Worm (Caenorhabditis elegans) whole organism, L2 larva: Measurements from ENCODE around the gene ugt-62.
A peak's percentile ranks its signal among the peaks of the same experiment; 100 is the strongest.

ENCODE experiments used
- C34F6.9 ChIP-seq: fragments of 150-350 bp; optimal IDR thresholded peaks from 2 replicates; lab custom pipeline; 2014; ENCODE audit warnings: missing biosample characterization, missing genetic modification characterization
- F13H6.1 ChIP-seq: sonication (generic microtip); optimal IDR thresholded peaks from 2 replicates; lab custom pipeline; 2016; ENCODE audit warnings: missing genetic modification characterization, missing compliant biosample characterization
- R02D3.7 ChIP-seq: fragments of 150-350 bp; optimal IDR thresholded peaks from 2 replicates; lab custom pipeline; 2014; ENCODE audit warnings: missing biosample characterization, missing genetic modification characterization
- ZK546.5 ChIP-seq: sonication (generic microtip); optimal IDR thresholded peaks from 2 replicates; lab custom pipeline; 2017; ENCODE audit warnings: missing biosample characterization, missing genetic modification characterization
- alr-1 ChIP-seq: fragments of 150-350 bp; optimal IDR thresholded peaks from 2 replicates; lab custom pipeline; 2014; ENCODE audit warnings: missing biosample characterization, missing genetic modification characterization
- aly-2 ChIP-seq: fragments of 150-350 bp; optimal IDR thresholded peaks from 2 replicates; lab custom pipeline; 2014; ENCODE audit warnings: missing biosample characterization, missing genetic modification characterization
- ama-1 ChIP-seq: fragments of 150-350 bp; optimal IDR thresholded peaks from 2 replicates; lab custom pipeline; 2018; ENCODE audit warnings: inconsistent platforms
- blmp-1 ChIP-seq: sonication (generic microtip); optimal IDR thresholded peaks from 2 replicates; lab custom pipeline; 2017; ENCODE audit warnings: missing genetic modification characterization, mild to moderate bottlenecking, missing compliant biosample characterization, antibody characterized with exemption, moderate library complexity; ENCODE audit not compliant: insufficient read depth
- ceh-16 ChIP-seq: fragments of 150-350 bp; optimal IDR thresholded peaks from 2 replicates; lab custom pipeline; 2014; ENCODE audit warnings: missing biosample characterization, missing genetic modification characterization
- ceh-82 ChIP-seq: fragments of 150-350 bp; optimal IDR thresholded peaks from 2 replicates; lab custom pipeline; 2014; ENCODE audit warnings: missing biosample characterization, missing genetic modification characterization
- crh-2 ChIP-seq: sonication (generic microtip); optimal IDR thresholded peaks from 2 replicates; lab custom pipeline; 2017; ENCODE audit warnings: missing biosample characterization, missing genetic modification characterization
- dmd-4 ChIP-seq: sonication (generic microtip); optimal IDR thresholded peaks from 2 replicates; lab custom pipeline; 2017; ENCODE audit warnings: missing biosample characterization, missing genetic modification characterization
- egl-27 ChIP-seq: sonication (generic microtip); optimal IDR thresholded peaks from 3 replicates; lab custom pipeline; 2017; ENCODE audit warnings: missing biosample characterization, missing genetic modification reagents, missing genetic modification characterization
- elt-1 ChIP-seq: fragments of 150-350 bp; optimal IDR thresholded peaks from 2 replicates; lab custom pipeline; 2014; ENCODE audit warnings: missing biosample characterization, missing genetic modification characterization
- elt-3 ChIP-seq: sonication (generic microtip); optimal IDR thresholded peaks from 2 replicates; lab custom pipeline; 2017; ENCODE audit warnings: missing biosample characterization, missing genetic modification characterization
- fos-1 ChIP-seq: fragments of 150-350 bp; optimal IDR thresholded peaks from 2 replicates; lab custom pipeline; 2014; ENCODE audit warnings: missing biosample characterization, missing genetic modification characterization
- gmeb-1 ChIP-seq: fragments of 150-350 bp; optimal IDR thresholded peaks from 2 replicates; lab custom pipeline; 2014; ENCODE audit warnings: missing biosample characterization, missing genetic modification characterization
- lin-11 ChIP-seq: fragments of 150-350 bp; sonication (generic microtip); optimal IDR thresholded peaks from 2 replicates; lab custom pipeline; 2014; ENCODE audit warnings: missing biosample characterization, missing genetic modification characterization, inconsistent platforms, mixed read lengths
- lin-13 ChIP-seq: fragments of 150-350 bp; optimal IDR thresholded peaks from 2 replicates; lab custom pipeline; 2014; ENCODE audit warnings: missing biosample characterization, missing genetic modification reagents, missing genetic modification characterization
- lin-39 ChIP-seq: fragments of 150-350 bp; optimal IDR thresholded peaks from 2 replicates; lab custom pipeline; 2014; ENCODE audit warnings: missing biosample characterization, missing genetic modification reagents, missing genetic modification characterization
- lsy-2 ChIP-seq, 2 experiments: fragments of 150-350 bp in 1 of 2; sonication (generic microtip) in 1 of 2; optimal IDR thresholded peaks; 2 replicates each; lab custom pipeline; 2014 to 2017; ENCODE audit warnings: missing biosample characterization in 2 of 2, missing genetic modification characterization in 2 of 2
- mab-5 ChIP-seq: fragments of 150-350 bp; optimal IDR thresholded peaks from 2 replicates; lab custom pipeline; 2014; ENCODE audit warnings: missing biosample characterization, missing genetic modification characterization
- mbf-1 ChIP-seq: sonication (generic microtip); optimal IDR thresholded peaks from 2 replicates; lab custom pipeline; 2017; ENCODE audit warnings: missing biosample characterization, missing genetic modification characterization
- mdl-1 ChIP-seq, 2 experiments: fragments of 150-350 bp in 1 of 2; sonication (generic microtip) in 1 of 2; optimal IDR thresholded peaks; 2 replicates each; lab custom pipeline; 2017; ENCODE audit warnings: missing biosample characterization in 2 of 2, missing genetic modification characterization in 2 of 2
- nhr-10 ChIP-seq: sonication (generic microtip); optimal IDR thresholded peaks from 2 replicates; lab custom pipeline; 2017; ENCODE audit warnings: missing biosample characterization, missing genetic modification characterization
- nhr-11 ChIP-seq: fragments of 150-350 bp; optimal IDR thresholded peaks from 2 replicates; lab custom pipeline; 2014; ENCODE audit warnings: missing biosample characterization, missing genetic modification characterization
- nhr-12 ChIP-seq: fragments of 150-350 bp; optimal IDR thresholded peaks from 2 replicates; lab custom pipeline; 2014; ENCODE audit warnings: missing biosample characterization, missing genetic modification characterization
- nhr-129 ChIP-seq: fragments of 150-350 bp; optimal IDR thresholded peaks from 2 replicates; lab custom pipeline; 2014; ENCODE audit warnings: missing biosample characterization, missing genetic modification characterization
- nhr-21 ChIP-seq: fragments of 150-350 bp; optimal IDR thresholded peaks from 2 replicates; lab custom pipeline; 2014; ENCODE audit warnings: missing biosample characterization, missing genetic modification characterization
- nhr-23 ChIP-seq: fragments of 150-350 bp; optimal IDR thresholded peaks from 2 replicates; lab custom pipeline; 2014; ENCODE audit warnings: missing biosample characterization, missing genetic modification reagents, missing genetic modification characterization
- nhr-6 ChIP-seq: fragments of 150-350 bp; optimal IDR thresholded peaks from 2 replicates; lab custom pipeline; 2014; ENCODE audit warnings: missing biosample characterization, missing genetic modification characterization
- nhr-77 ChIP-seq: fragments of 150-350 bp; optimal IDR thresholded peaks from 2 replicates; lab custom pipeline; 2014; ENCODE audit warnings: missing biosample characterization, missing genetic modification characterization
- peb-1 ChIP-seq: fragments of 150-350 bp; optimal IDR thresholded peaks from 2 replicates; lab custom pipeline; 2014; ENCODE audit warnings: missing biosample characterization, missing genetic modification characterization
- sem-4 ChIP-seq: fragments of 150-350 bp; optimal IDR thresholded peaks from 2 replicates; lab custom pipeline; 2014; ENCODE audit warnings: missing biosample characterization, missing genetic modification reagents, missing genetic modification characterization
- skn-1 ChIP-seq: sonication (generic microtip); optimal IDR thresholded peaks from 2 replicates; lab custom pipeline; 2017; ENCODE audit warnings: missing biosample characterization, missing genetic modification characterization
- sma-3 ChIP-seq: sonication (generic microtip); optimal IDR thresholded peaks from 2 replicates; lab custom pipeline; 2016; ENCODE audit warnings: missing genetic modification reagents, missing genetic modification characterization, missing compliant biosample characterization
- sma-9 ChIP-seq, 2 experiments: fragments of 150-350 bp in 1 of 2; sonication (generic microtip) in 1 of 2; optimal IDR thresholded peaks; 2 replicates each; lab custom pipeline; 2014 to 2016; ENCODE audit warnings: missing genetic modification characterization in 2 of 2, mild to moderate bottlenecking in 1 of 2, missing biosample characterization in 1 of 2, missing compliant biosample characterization in 1 of 2, missing genetic modification reagents in 1 of 2, moderate library complexity in 1 of 2
- snpc-4 ChIP-seq: fragments of 150-350 bp; optimal IDR thresholded peaks from 2 replicates; lab custom pipeline; 2014; ENCODE audit warnings: missing biosample characterization, missing genetic modification characterization
- unc-39 ChIP-seq: fragments of 150-350 bp; optimal IDR thresholded peaks from 2 replicates; lab custom pipeline; 2014; ENCODE audit warnings: missing biosample characterization, missing genetic modification characterization
- unc-55 ChIP-seq: fragments of 150-350 bp; sonication (generic microtip); optimal IDR thresholded peaks from 3 replicates; lab custom pipeline; 2014; ENCODE audit warnings: missing biosample characterization, missing genetic modification reagents, missing genetic modification characterization
- ztf-1 ChIP-seq: fragments of 200-800 bp; sonication (Bioruptor generic); conservative IDR thresholded peaks from 2 replicates; pipeline ENCODE4 v1.3.6; 2022; ENCODE audit warnings: missing genetic modification characterization, missing compliant biosample characterization
- ztf-11 ChIP-seq: sonication (generic microtip); optimal IDR thresholded peaks from 2 replicates; lab custom pipeline; 2017; ENCODE audit warnings: missing biosample characterization, missing genetic modification characterization
- ztf-4 ChIP-seq: fragments of 150-350 bp; optimal IDR thresholded peaks from 2 replicates; lab custom pipeline; 2014; ENCODE audit warnings: missing biosample characterization, missing genetic modification characterization

Gene ugt-62

DNA sequence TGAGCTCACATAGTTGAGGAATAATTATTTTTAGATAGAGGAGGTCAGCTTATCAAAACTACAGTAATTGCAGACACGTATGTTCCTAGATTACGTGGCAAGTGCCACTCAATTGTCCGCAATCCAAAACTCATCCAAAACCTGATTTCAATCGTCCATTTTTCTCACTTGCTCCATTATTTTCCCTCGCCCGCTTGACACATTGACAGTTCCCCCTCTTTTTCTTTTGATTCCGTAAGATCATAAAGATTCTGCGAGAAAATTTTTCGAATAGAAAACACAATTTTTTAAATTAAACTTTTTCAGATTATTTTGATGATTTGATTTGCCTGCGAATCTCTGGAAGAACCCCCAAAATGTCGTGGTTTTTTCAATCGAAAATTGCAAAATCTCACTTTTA, 8.3 kb upstream of the ugt-62 start, which contains the start of gene M88.4:
TSS of gene M88.4 (plus strand) at position 301 of the 400 bp plus-strand sequence.
- TF ChIP-seq ceh-82 (tag; lab: Kevin White, UChicago): no peak

DNA sequence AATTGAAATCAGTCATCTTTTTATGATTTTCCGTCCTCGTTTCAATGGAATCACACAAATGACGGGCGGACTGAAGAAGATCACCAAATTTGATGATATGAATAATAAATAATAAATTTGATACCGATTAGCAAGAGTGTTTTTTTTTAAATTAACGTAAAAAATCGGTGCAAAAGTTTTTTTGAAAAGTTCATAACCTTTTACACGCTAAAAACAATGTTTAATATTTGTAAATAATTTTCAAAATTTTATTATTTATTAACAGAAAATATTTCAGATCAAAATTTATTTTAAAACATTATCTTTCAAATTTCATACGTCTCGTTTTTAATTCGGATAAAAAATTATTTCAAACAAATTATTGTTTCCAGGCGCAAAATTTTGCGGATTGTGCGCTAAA, 4.5 kb upstream of the ugt-62 start, which contains the start of gene M88.3:
TSS of gene M88.3 (minus strand) at position 101 of the 400 bp plus-strand sequence.
- TF ChIP-seq mbf-1 (tag; lab: Kevin White, UChicago) (no peak), nhr-129 (tag; lab: Kevin White, UChicago) (no peak), sma-9 (GFP tag; optimal IDR thresholded peaks at IDR 0.05; lab: Kevin White, UChicago) (no peak), sma-9 (tag; optimal IDR thresholded peaks at IDR 0.05; lab: Kevin White, UChicago) (no peak), ztf-4 (tag; lab: Kevin White, UChicago) (no peak), mdl-1 (tag; optimal IDR thresholded peaks at IDR 0.05; lab: Kevin White, UChicago) (no peak), egl-27 (no peak), blmp-1 (tag; lab: Kevin White, UChicago) (no peak), R02D3.7 (tag; lab: Kevin White, UChicago) (no peak), nhr-10 (tag; lab: Kevin White, UChicago) (no peak), skn-1 (tag; lab: Kevin White, UChicago) (no peak), lin-13 (GFP tag; lab: Kevin White, UChicago) (no peak), ceh-16 (tag; lab: Kevin White, UChicago) (no peak), snpc-4 (tag; lab: Kevin White, UChicago) (no peak), lin-39 (tag; lab: Kevin White, UChicago) (no peak), aly-2 (tag; lab: Kevin White, UChicago) (no peak), peb-1 (tag; lab: Kevin White, UChicago) (no peak)

DNA sequence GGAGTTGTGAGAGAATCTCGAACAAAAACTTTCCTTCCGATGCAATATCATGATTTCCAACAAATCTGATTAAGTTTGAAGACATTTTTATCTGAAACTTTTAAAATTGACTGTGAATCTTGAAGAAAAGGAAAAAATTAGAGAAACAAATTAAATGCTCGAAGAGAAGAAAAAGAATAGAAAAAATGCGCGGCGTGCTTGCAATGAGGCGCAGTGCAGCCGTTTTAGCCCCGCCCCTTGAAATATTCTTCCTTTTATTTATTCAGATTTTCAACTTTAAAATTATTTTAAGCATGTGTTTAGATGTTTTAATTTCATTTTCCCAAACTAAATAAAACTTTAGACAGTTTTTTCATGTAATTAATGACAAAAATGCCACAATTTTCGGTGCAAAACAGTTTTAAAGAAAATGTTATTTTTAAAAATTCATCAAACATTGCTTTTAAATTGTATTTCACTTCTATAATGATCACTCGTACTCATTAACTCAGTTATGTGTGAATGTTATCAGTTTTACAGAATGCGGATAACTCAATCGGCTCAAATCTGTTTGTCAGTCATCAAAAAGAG, 2.0 kb upstream of the ugt-62 start, which contains the start of the genes mrps-34 and cisd-3.1:
TSS of gene mrps-34 (minus strand) at position 91 of the 570 bp plus-strand sequence.
TSS of gene cisd-3.1 (plus strand) at position 520 of the 570 bp plus-strand sequence.
- peak; percentile 41 for TF ChIP-seq unc-55
- no peak for TF ChIP-seq egl-27
- no peak for TF ChIP-seq nhr-12 (tag; lab: Kevin White, UChicago)
- no peak for TF ChIP-seq ceh-82 (tag; lab: Kevin White, UChicago)
- no peak for TF ChIP-seq ztf-4 (tag; lab: Kevin White, UChicago)
- TF ChIP-seq sma-3 (GFP tag; lab: Kevin White, UChicago): no peak
- TF ChIP-seq skn-1 (tag; lab: Kevin White, UChicago): no peak
- no peak for TF ChIP-seq lin-11 (tag; lab: Kevin White, UChicago)
- no peak for TF ChIP-seq nhr-77 (tag; lab: Kevin White, UChicago)
- TF ChIP-seq nhr-129 (tag; lab: Kevin White, UChicago): no peak
- no peak for TF ChIP-seq fos-1 (tag; lab: Kevin White, UChicago)
- no peak for TF ChIP-seq ama-1 (lab: Kevin White, UChicago)
- TF ChIP-seq ZK546.5 (tag; lab: Kevin White, UChicago): no peak
- TF ChIP-seq R02D3.7 (tag; lab: Kevin White, UChicago): no peak
- no peak for TF ChIP-seq ceh-16 (tag; lab: Kevin White, UChicago)
- no peak for TF ChIP-seq blmp-1 (tag; lab: Kevin White, UChicago)
- TF ChIP-seq sem-4 (tag; lab: Kevin White, UChicago): no peak
- no peak for TF ChIP-seq nhr-11
- no peak for TF ChIP-seq ztf-1
- no peak for TF ChIP-seq aly-2 (tag; lab: Kevin White, UChicago)
- TF ChIP-seq nhr-10 (tag; lab: Kevin White, UChicago): no peak
- TF ChIP-seq nhr-23: no peak
- peak; percentile 4 for TF ChIP-seq crh-2 (tag; lab: Kevin White, UChicago)
- no peak for TF ChIP-seq elt-1 (tag; lab: Kevin White, UChicago)
- no peak for TF ChIP-seq mab-5
- TF ChIP-seq alr-1 (tag; lab: Kevin White, UChicago): no peak
- TF ChIP-seq C34F6.9 (tag; lab: Kevin White, UChicago): no peak
- TF ChIP-seq nhr-21: no peak
- TF ChIP-seq dmd-4 (tag; lab: Kevin White, UChicago): no peak
- peak; percentile 4 for TF ChIP-seq F13H6.1
- TF ChIP-seq peb-1 (tag; lab: Kevin White, UChicago): no peak
- TF ChIP-seq mbf-1 (tag; lab: Kevin White, UChicago): no peak
- peak in 1 of 2 experiments; percentile 18 for TF ChIP-seq lsy-2 (tag; optimal IDR thresholded peaks at IDR 0.05; lab: Kevin White, UChicago)
- no peak for TF ChIP-seq ztf-11 (tag; lab: Kevin White, UChicago)
- TF ChIP-seq nhr-6 (tag; lab: Kevin White, UChicago): no peak
- TF ChIP-seq mdl-1 (tag; optimal IDR thresholded peaks at IDR 0.05; lab: Kevin White, UChicago): no peak
- no peak for TF ChIP-seq unc-39 (tag; lab: Kevin White, UChicago)
- TF ChIP-seq elt-3 (tag; lab: Kevin White, UChicago): no peak
- no peak for TF ChIP-seq lin-13 (GFP tag; lab: Kevin White, UChicago)
- TF ChIP-seq gmeb-1 (tag; lab: Kevin White, UChicago): peak; percentile 42
- TF ChIP-seq lin-39 (tag; lab: Kevin White, UChicago): no peak
- TF ChIP-seq, all 48 proteins: peak for 5
